Fruit fly (Drosophila melanogaster) whole organism, prepupa: ENCODE data around the gene CG7362.
A peak's percentile ranks its signal among the peaks of the same experiment; 100 is the strongest.

Experiments
- Blimp-1 ChIP-seq: fragments of 200-800 bp; sonication (Bioruptor generic); optimal IDR thresholded peaks from 3 replicates; lab custom pipeline; 2017; ENCODE audit warnings: missing biosample characterization, missing genetic modification characterization, mild to moderate bottlenecking, moderate library complexity, missing genetic modification reagents
- CG10669 ChIP-seq: fragments of 200-800 bp; sonication (Bioruptor generic); optimal IDR thresholded peaks from 3 replicates; lab custom pipeline; 2018; ENCODE audit warnings: missing biosample characterization, mild to moderate bottlenecking, missing genetic modification characterization, moderate library complexity
- CG11294 ChIP-seq: fragments of 200-800 bp; sonication (Bioruptor generic); IDR thresholded peaks from 2 replicates; pipeline ENCODE4 v1.3.6; 2022; ENCODE audit warnings: missing biosample characterization, missing genetic modification characterization
- CG11762 ChIP-seq: fragments of 200-800 bp; sonication (Bioruptor generic); optimal IDR thresholded peaks from 3 replicates; lab custom pipeline; 2016; ENCODE audit warnings: missing biosample characterization, missing genetic modification characterization; ENCODE audit not compliant: insufficient read depth
- CG11902 ChIP-seq: fragments of 200-800 bp; sonication (Bioruptor generic); optimal IDR thresholded peaks from 3 replicates; lab custom pipeline; 2016; ENCODE audit warnings: missing biosample characterization, missing genetic modification characterization
- CG15336 ChIP-seq: fragments of 200-800 bp; sonication (Bioruptor generic); IDR thresholded peaks from 2 replicates; pipeline ENCODE4 v1.3.6; 2022; ENCODE audit warnings: missing biosample characterization, missing genetic modification characterization
- CG16779 ChIP-seq: fragments of 200-800 bp; sonication (Bioruptor generic); optimal IDR thresholded peaks from 3 replicates; lab custom pipeline; 2017; ENCODE audit warnings: missing biosample characterization, mild to moderate bottlenecking, missing genetic modification characterization
- CG3032 ChIP-seq: fragments of 200-800 bp; optimal IDR thresholded peaks from 2 replicates; lab custom pipeline; 2019; ENCODE audit warnings: missing biosample characterization, mild to moderate bottlenecking, missing genetic modification characterization, moderate library complexity
- CG31627 ChIP-seq: fragments of 200-800 bp; sonication (Bioruptor generic); optimal IDR thresholded peaks from 3 replicates; lab custom pipeline; 2016; ENCODE audit warnings: missing biosample characterization, missing genetic modification characterization
- CG32006 ChIP-seq: fragments of 200-800 bp; sonication (Bioruptor generic); optimal IDR thresholded peaks from 3 replicates; lab custom pipeline; 2017; ENCODE audit warnings: missing biosample characterization, mild to moderate bottlenecking, missing genetic modification characterization
- CG34406 ChIP-seq: fragments of 200-800 bp; sonication (Bioruptor generic); optimal IDR thresholded peaks from 3 replicates; lab custom pipeline; 2016; ENCODE audit warnings: missing biosample characterization, missing genetic modification characterization
- CG3919 ChIP-seq: fragments of 200-800 bp; sonication (Bioruptor generic); optimal IDR thresholded peaks from 3 replicates; lab custom pipeline; 2016; ENCODE audit warnings: missing biosample characterization, missing genetic modification characterization
- CG4318 ChIP-seq: fragments of 200-800 bp; sonication (Bioruptor generic); optimal IDR thresholded peaks from 3 replicates; lab custom pipeline; 2017; ENCODE audit warnings: missing biosample characterization, mild to moderate bottlenecking, missing genetic modification characterization
- CG6163 ChIP-seq: fragments of 200-800 bp; sonication (Bioruptor generic); IDR thresholded peaks from 3 replicates; pipeline ENCODE4 v1.3.6; 2022; ENCODE audit warnings: missing biosample characterization, missing genetic modification characterization
- CG6276 ChIP-seq: fragments of 200-800 bp; sonication (Bioruptor generic); optimal IDR thresholded peaks from 2 replicates; lab custom pipeline; 2017; ENCODE audit warnings: missing biosample characterization, mild to moderate bottlenecking, missing genetic modification characterization
- CG6792 ChIP-seq: fragments of 200-800 bp; sonication (Bioruptor generic); optimal IDR thresholded peaks from 3 replicates; lab custom pipeline; 2016; ENCODE audit warnings: missing biosample characterization, missing genetic modification characterization
- CG6808 ChIP-seq: fragments of 200-800 bp; sonication (Bioruptor generic); optimal IDR thresholded peaks from 3 replicates; lab custom pipeline; 2017; ENCODE audit warnings: missing biosample characterization, missing genetic modification characterization, mild to moderate bottlenecking, moderate library complexity, missing genetic modification reagents
- CG6854 ChIP-seq: fragments of 200-800 bp; sonication (Bioruptor generic); optimal IDR thresholded peaks from 2 replicates; lab custom pipeline; 2017; ENCODE audit warnings: missing biosample characterization, mild to moderate bottlenecking, missing genetic modification characterization
- CG8319 ChIP-seq: fragments of 200-800 bp; sonication (Bioruptor generic); optimal IDR thresholded peaks from 3 replicates; lab custom pipeline; 2016; ENCODE audit warnings: missing biosample characterization, missing genetic modification characterization
- CG8632 ChIP-seq: fragments of 200-800 bp; sonication (Bioruptor generic); optimal IDR thresholded peaks from 3 replicates; lab custom pipeline; 2016; ENCODE audit warnings: missing biosample characterization, missing genetic modification characterization
- CG9139 ChIP-seq: fragments of 200-800 bp; sonication (Bioruptor generic); optimal IDR thresholded peaks from 3 replicates; lab custom pipeline; 2017; ENCODE audit warnings: missing biosample characterization, mild to moderate bottlenecking, missing genetic modification characterization
- Eip75B ChIP-seq: fragments of 200-800 bp; sonication (Bioruptor generic); optimal IDR thresholded peaks from 3 replicates; lab custom pipeline; 2016; ENCODE audit warnings: missing biosample characterization, missing genetic modification characterization
- Eip93F ChIP-seq: fragments of 200-800 bp; sonication (Bioruptor generic); optimal IDR thresholded peaks from 2 replicates; lab custom pipeline; 2016; ENCODE audit warnings: missing biosample characterization, mild to moderate bottlenecking, missing genetic modification characterization
- Ets21C ChIP-seq: fragments of 200-800 bp; sonication (Bioruptor generic); optimal IDR thresholded peaks from 3 replicates; lab custom pipeline; 2016; ENCODE audit warnings: missing biosample characterization, missing genetic modification characterization
- Ets96B ChIP-seq: fragments of 200-800 bp; optimal IDR thresholded peaks from 2 replicates; lab custom pipeline; 2019; ENCODE audit warnings: missing biosample characterization, mild to moderate bottlenecking, missing genetic modification characterization, moderate library complexity
- Gug ChIP-seq: fragments of 200-800 bp; sonication (Bioruptor generic); IDR thresholded peaks from 2 replicates; pipeline ENCODE4 v1.3.6; 2022; ENCODE audit warnings: missing biosample characterization, missing genetic modification characterization
- Hr38 ChIP-seq: sonication (Bioruptor generic); optimal IDR thresholded peaks from 2 replicates; lab custom pipeline; 2016; ENCODE audit warnings: missing biosample characterization, missing genetic modification characterization
- Hr39 ChIP-seq: fragments of 200-800 bp; sonication (Bioruptor generic); optimal IDR thresholded peaks from 2 replicates; lab custom pipeline; 2016; ENCODE audit warnings: missing biosample characterization, missing genetic modification characterization
- Lpt ChIP-seq: fragments of 200-800 bp; sonication (Bioruptor generic); optimal IDR thresholded peaks from 3 replicates; lab custom pipeline; 2016; ENCODE audit warnings: missing biosample characterization, missing genetic modification characterization
- Met ChIP-seq: fragments of 200-800 bp; sonication (Bioruptor generic); optimal IDR thresholded peaks from 3 replicates; lab custom pipeline; 2016; ENCODE audit warnings: missing biosample characterization, missing genetic modification characterization
- OdsH ChIP-seq: fragments of 200-800 bp; sonication (Bioruptor generic); optimal IDR thresholded peaks from 3 replicates; lab custom pipeline; 2016; ENCODE audit warnings: missing biosample characterization, missing genetic modification characterization
- Smox ChIP-seq: fragments of 200-800 bp; sonication (Bioruptor generic); optimal IDR thresholded peaks from 3 replicates; lab custom pipeline; 2016; ENCODE audit warnings: missing biosample characterization, missing genetic modification characterization
- Sox102F ChIP-seq: fragments of 200-800 bp; sonication (Bioruptor generic); optimal IDR thresholded peaks from 2 replicates; lab custom pipeline; 2016; ENCODE audit warnings: missing biosample characterization, mild to moderate bottlenecking, missing genetic modification characterization
- Sox15 ChIP-seq: fragments of 200-800 bp; sonication (Bioruptor generic); optimal IDR thresholded peaks from 3 replicates; lab custom pipeline; 2016; ENCODE audit warnings: missing biosample characterization, missing genetic modification characterization
- achi ChIP-seq: fragments of 200-800 bp; sonication (Bioruptor generic); optimal IDR thresholded peaks from 3 replicates; lab custom pipeline; 2016; ENCODE audit warnings: missing biosample characterization, missing genetic modification characterization
- acj6 ChIP-seq: fragments of 200-800 bp; sonication (Bioruptor generic); optimal IDR thresholded peaks from 3 replicates; lab custom pipeline; 2016; ENCODE audit warnings: missing biosample characterization, missing genetic modification characterization
- cyc ChIP-seq: fragments of 200-800 bp; sonication (Bioruptor generic); optimal IDR thresholded peaks from 3 replicates; lab custom pipeline; 2016; ENCODE audit warnings: missing biosample characterization, missing genetic modification characterization
- dac ChIP-seq: fragments of 200-800 bp; sonication (Bioruptor generic); optimal IDR thresholded peaks from 2 replicates; lab custom pipeline; 2017; ENCODE audit warnings: missing biosample characterization, mild to moderate bottlenecking, missing genetic modification characterization
- eg ChIP-seq: fragments of 200-800 bp; sonication (Bioruptor generic); IDR thresholded peaks from 3 replicates; pipeline ENCODE4 v1.3.6; 2022; ENCODE audit warnings: missing biosample characterization, missing genetic modification characterization
- esn ChIP-seq: fragments of 200-800 bp; sonication (Bioruptor generic); optimal IDR thresholded peaks from 2 replicates; lab custom pipeline; 2016; ENCODE audit warnings: missing biosample characterization, mild to moderate bottlenecking, missing genetic modification characterization, moderate library complexity
- fd85E ChIP-seq: fragments of 200-800 bp; sonication (Bioruptor generic); optimal IDR thresholded peaks from 3 replicates; lab custom pipeline; 2016; ENCODE audit warnings: missing biosample characterization, missing genetic modification characterization
- fkh ChIP-seq: fragments of 200-800 bp; sonication (Bioruptor generic); optimal IDR thresholded peaks from 3 replicates; lab custom pipeline; 2017; ENCODE audit warnings: missing biosample characterization, mild to moderate bottlenecking, missing genetic modification characterization, moderate library complexity
- pdm3 ChIP-seq: fragments of 200-800 bp; sonication (Bioruptor generic); optimal IDR thresholded peaks from 3 replicates; lab custom pipeline; 2016; ENCODE audit warnings: missing biosample characterization, missing genetic modification characterization
- salr ChIP-seq, 2 experiments: fragments of 200-800 bp; sonication (Bioruptor generic); optimal IDR thresholded peaks; 3 replicates each; lab custom pipeline; 2016 to 2018; ENCODE audit warnings: missing biosample characterization in 2 of 2, missing genetic modification characterization in 2 of 2, mild to moderate bottlenecking in 1 of 2
- spab ChIP-seq: fragments of 200-800 bp; sonication (Bioruptor generic); optimal IDR thresholded peaks from 2 replicates; lab custom pipeline; 2017; ENCODE audit warnings: missing biosample characterization, mild to moderate bottlenecking, missing genetic modification characterization, missing genetic modification reagents
- svp ChIP-seq: fragments of 200-800 bp; sonication (Bioruptor generic); peaks from one replicate; lab custom pipeline; 2016; ENCODE audit warnings: missing biosample characterization, missing genetic modification characterization

The CG7362 gene

dm6 chr3R:14711447-14712163 lies 42.7 kb downstream of the CG7362 start (continued):
- TF ChIP-seq Sox15 (GFP tag; lab: Kevin White, UChicago) (peak; percentile 27), acj6 (GFP tag; lab: Kevin White, UChicago) (peak; percentile 54), Eip75B (GFP tag; lab: Kevin White, UChicago) (peak; percentile 47), Eip93F (GFP tag; lab: Kevin White, UChicago) (no peak), CG6808 (peak; percentile 40), CG11902 (GFP tag; lab: Kevin White, UChicago) (no peak), CG8632 (GFP tag; lab: Kevin White, UChicago) (peak; percentile 61), Smox (peak; percentile 26), esn (GFP tag; lab: Kevin White, UChicago) (peak; percentile 26), svp (GFP tag; lab: Kevin White, UChicago) (no peak), CG16779 (peak; percentile 10), Hr38 (GFP tag; lab: Kevin White, UChicago) (no peak), CG10669 (GFP tag; lab: Kevin White, UChicago) (peak; percentile 43), Ets96B (peak; percentile 54), Gug (GFP tag; lab: Robert Waterston, UW) (no peak), cyc (no peak), CG6276 (GFP tag; lab: Kevin White, UChicago) (no peak), CG31627 (GFP tag; lab: Kevin White, UChicago) (no peak), achi (GFP tag; lab: Kevin White, UChicago) (peak; percentile 39), eg (GFP tag; lab: Robert Waterston, UW) (peak; percentile 68; the same call in 2 of the 3 replicates), dac (GFP tag; lab: Kevin White, UChicago) (no peak), CG11294 (GFP tag; lab: Robert Waterston, UW) (0 out of 2 replicates have a peak, but pooled peaks have one; percentile 19), CG6854 (GFP tag; lab: Kevin White, UChicago) (no peak), Lpt (GFP tag; lab: Kevin White, UChicago) (no peak), CG34406 (GFP tag; lab: Kevin White, UChicago) (peak; percentile 50), Sox102F (peak; percentile 29), fkh (GFP tag; lab: Kevin White, UChicago) (no peak), CG6163 (GFP tag; lab: Robert Waterston, UW) (peak; percentile 46; the same call in 1 of the 3 replicates), spab (GFP tag; lab: Kevin White, UChicago) (peak; percentile 33), CG6792 (GFP tag; lab: Kevin White, UChicago) (peak; percentile 58), pdm3 (GFP tag; lab: Kevin White, UChicago) (peak; percentile 26), Met (peak; percentile 25), Ets21C (GFP tag; lab: Kevin White, UChicago) (no peak), CG4318 (GFP tag; lab: Kevin White, UChicago) (no peak), CG9139 (GFP tag; lab: Kevin White, UChicago) (peak; percentile 22), CG8319 (GFP tag; lab: Kevin White, UChicago) (no peak), OdsH (GFP tag; lab: Kevin White, UChicago) (peak; percentile 29), Blimp-1 (GFP tag; lab: Kevin White, UChicago) (no peak), Hr39 (GFP tag; lab: Kevin White, UChicago) (no peak)

dm6 chr3R:14710673-14711072 lies 43.6 kb downstream of the CG7362 start:
- TF ChIP-seq fd85E (no peak), salr (GFP tag; optimal IDR thresholded peaks at IDR 0.05; lab: Kevin White, UChicago) (no peak), eg (GFP tag; lab: Robert Waterston, UW) (no peak), CG8319 (GFP tag; lab: Kevin White, UChicago) (no peak), Met (no peak), Ets96B (no peak), CG6163 (GFP tag; lab: Robert Waterston, UW) (no peak), CG3919 (GFP tag; lab: Kevin White, UChicago) (no peak), CG32006 (GFP tag; lab: Kevin White, UChicago) (no peak), CG16779 (no peak), Sox102F (no peak), Lpt (GFP tag; lab: Kevin White, UChicago) (no peak), CG6808 (no peak), Blimp-1 (GFP tag; lab: Kevin White, UChicago) (no peak), CG3032 (tag; lab: Kevin White, UChicago) (no peak), CG15336 (no peak), esn (GFP tag; lab: Kevin White, UChicago) (no peak), CG10669 (GFP tag; lab: Kevin White, UChicago) (no peak), CG11762 (no peak)
